Fruit fly (Drosophila melanogaster) whole organism, embryonic: ENCODE data around the gene CG3862.

Experiments used
- Atf-2 ChIP-seq: fragments of 200-800 bp; sonication (Bioruptor generic); optimal IDR thresholded peaks from 2 replicates; lab custom pipeline; 2016; ENCODE audit warnings: missing biosample characterization, missing genetic modification characterization
- Bdp1 ChIP-seq: fragments of 200-800 bp; sonication (Bioruptor generic); optimal IDR thresholded peaks from 3 replicates; lab custom pipeline; 2016; ENCODE audit warnings: missing biosample characterization, missing genetic modification characterization
- CG10274 ChIP-seq: fragments of 200-800 bp; sonication (Bioruptor generic); optimal IDR thresholded peaks from 3 replicates; lab custom pipeline; 2017; ENCODE audit warnings: missing biosample characterization, mild to moderate bottlenecking, missing genetic modification characterization
- CG10321 ChIP-seq: fragments of 200-800 bp; sonication (Bioruptor generic); IDR thresholded peaks from 2 replicates; pipeline ENCODE4 v1.3.6; 2022; ENCODE audit warnings: missing biosample characterization, missing genetic modification characterization
- CG10654 ChIP-seq: fragments of 200-800 bp; sonication (Bioruptor generic); optimal IDR thresholded peaks from 2 replicates; lab custom pipeline; 2016; ENCODE audit warnings: missing biosample characterization, missing genetic modification characterization
- CG11504 ChIP-seq: fragments of 200-800 bp; sonication (Bioruptor generic); optimal IDR thresholded peaks from 3 replicates; lab custom pipeline; 2019; ENCODE audit warnings: missing biosample characterization, mild to moderate bottlenecking, missing genetic modification characterization, moderate library complexity
- CG11560 ChIP-seq: fragments of 200-800 bp; sonication (Bioruptor generic); IDR thresholded peaks from 3 replicates; pipeline ENCODE4 v1.3.6; 2022; ENCODE audit warnings: missing biosample characterization, missing genetic modification characterization
- CG11695 ChIP-seq: fragments of 200-800 bp; sonication (Bioruptor generic); IDR thresholded peaks from 3 replicates; pipeline ENCODE4 v1.3.6; 2022; ENCODE audit warnings: missing biosample characterization, missing genetic modification characterization
- CG11696 ChIP-seq: fragments of 200-800 bp; sonication (Bioruptor generic); IDR thresholded peaks from 2 replicates; pipeline ENCODE4 v1.3.6; 2022; ENCODE audit warnings: missing biosample characterization, missing genetic modification characterization
- CG1233 ChIP-seq: fragments of 200-800 bp; sonication (Bioruptor generic); optimal IDR thresholded peaks from 4 replicates; lab custom pipeline; 2018; ENCODE audit warnings: missing biosample characterization, mild to moderate bottlenecking, missing genetic modification characterization
- CG12391 ChIP-seq: fragments of 200-800 bp; sonication (Bioruptor generic); optimal IDR thresholded peaks from 3 replicates; lab custom pipeline; 2018; ENCODE audit warnings: missing biosample characterization, mild to moderate bottlenecking, missing genetic modification characterization, moderate library complexity
- CG14965 ChIP-seq: fragments of 200-800 bp; sonication (Bioruptor generic); optimal IDR thresholded peaks from 2 replicates; lab custom pipeline; 2016; ENCODE audit warnings: missing biosample characterization, missing genetic modification characterization, borderline replicate concordance
- CG15011 ChIP-seq: fragments of 200-800 bp; sonication (Bioruptor generic); optimal IDR thresholded peaks from 3 replicates; lab custom pipeline; 2018; ENCODE audit warnings: missing biosample characterization, mild to moderate bottlenecking, missing genetic modification characterization
- CG15269 ChIP-seq: fragments of 200-800 bp; sonication (Bioruptor generic); optimal IDR thresholded peaks from 2 replicates; lab custom pipeline; 2018; ENCODE audit warnings: missing biosample characterization, mild to moderate bottlenecking, missing genetic modification characterization, moderate library complexity
- CG16815 ChIP-seq: fragments of 200-800 bp; sonication (Bioruptor generic); optimal IDR thresholded peaks from 3 replicates; lab custom pipeline; 2017; ENCODE audit warnings: missing biosample characterization, mild to moderate bottlenecking, missing genetic modification characterization
- CG1792 ChIP-seq: fragments of 200-800 bp; sonication (Bioruptor generic); optimal IDR thresholded peaks from 2 replicates; lab custom pipeline; 2016; ENCODE audit warnings: missing biosample characterization, missing genetic modification characterization
- CG18262 ChIP-seq: fragments of 200-800 bp; optimal IDR thresholded peaks from 3 replicates; lab custom pipeline; 2019; ENCODE audit warnings: missing biosample characterization, mild to moderate bottlenecking, missing genetic modification characterization, moderate library complexity
- CG2199 ChIP-seq: fragments of 200-800 bp; sonication (Bioruptor generic); IDR thresholded peaks from 3 replicates; pipeline ENCODE4 v1.3.6; 2022; ENCODE audit warnings: missing biosample characterization, missing genetic modification characterization
- CG33557 ChIP-seq: fragments of 200-800 bp; sonication (Bioruptor generic); optimal IDR thresholded peaks from 2 replicates; lab custom pipeline; 2019; ENCODE audit warnings: missing biosample characterization, mild to moderate bottlenecking, missing genetic modification characterization, moderate library complexity
- CG7357 ChIP-seq: fragments of 200-800 bp; sonication (Bioruptor generic); IDR thresholded peaks from 3 replicates; pipeline ENCODE4 v1.3.6; 2022; ENCODE audit warnings: missing biosample characterization, missing genetic modification characterization
- CG7786 ChIP-seq: fragments of 200-800 bp; sonication (Bioruptor generic); optimal IDR thresholded peaks from 2 replicates; lab custom pipeline; 2016; ENCODE audit warnings: missing biosample characterization, missing genetic modification characterization
- CG8924 ChIP-seq: fragments of 200-800 bp; optimal IDR thresholded peaks from 3 replicates; lab custom pipeline; 2019; ENCODE audit warnings: missing biosample characterization, mild to moderate bottlenecking, missing genetic modification characterization, moderate library complexity
- CrebB ChIP-seq: fragments of 200-800 bp; sonication (Bioruptor generic); optimal IDR thresholded peaks from 3 replicates; lab custom pipeline; 2018; ENCODE audit warnings: missing biosample characterization, mild to moderate bottlenecking, missing genetic modification characterization
- HLH54F ChIP-seq: fragments of 200-800 bp; sonication (Bioruptor generic); optimal IDR thresholded peaks from 3 replicates; lab custom pipeline; 2016; ENCODE audit warnings: missing biosample characterization, missing genetic modification characterization
- Hmr ChIP-seq: fragments of 200-800 bp; sonication (Bioruptor generic); optimal IDR thresholded peaks from 3 replicates; lab custom pipeline; 2017; ENCODE audit warnings: mild to moderate bottlenecking, missing biosample characterization, missing genetic modification reagents, missing genetic modification characterization
- Hr3 ChIP-seq: fragments of 200-800 bp; sonication (Bioruptor generic); optimal IDR thresholded peaks from 3 replicates; lab custom pipeline; 2016; ENCODE audit warnings: missing biosample characterization, missing genetic modification characterization
- NC2β ChIP-seq: fragments of 200-800 bp; sonication (Bioruptor generic); optimal IDR thresholded peaks from 2 replicates; lab custom pipeline; 2016; ENCODE audit warnings: missing biosample characterization, missing genetic modification characterization
- Optix ChIP-seq: fragments of 200-800 bp; sonication (Bioruptor generic); IDR thresholded peaks from 3 replicates; pipeline ENCODE4 v1.3.6; 2022; ENCODE audit warnings: missing biosample characterization, missing genetic modification characterization
- Side ChIP-seq: fragments of 200-800 bp; sonication (Bioruptor generic); optimal IDR thresholded peaks from 2 replicates; lab custom pipeline; 2016; ENCODE audit warnings: missing biosample characterization, missing genetic modification characterization
- al ChIP-seq: fragments of 200-800 bp; sonication (Bioruptor generic); IDR thresholded peaks from 2 replicates; pipeline ENCODE4 v1.3.6; 2022; ENCODE audit warnings: missing biosample characterization, missing genetic modification characterization
- ase ChIP-seq: fragments of 200-800 bp; sonication (Bioruptor generic); IDR thresholded peaks from 3 replicates; pipeline ENCODE4 v1.3.6; 2022; ENCODE audit warnings: missing biosample characterization, missing genetic modification characterization
- ash1 ChIP-seq: fragments of 200-800 bp; sonication (Bioruptor generic); optimal IDR thresholded peaks from 2 replicates; lab custom pipeline; 2018; ENCODE audit warnings: missing biosample characterization, mild to moderate bottlenecking, missing genetic modification characterization
- br ChIP-seq: fragments of >200 bp; optimal IDR thresholded peaks from 2 replicates; lab custom pipeline; 2017
- croc ChIP-seq: fragments of 200-800 bp; sonication (Bioruptor generic); conservative IDR thresholded peaks from 3 replicates; pipeline ENCODE4 v1.3.6; 2022; ENCODE audit warnings: missing biosample characterization, missing genetic modification characterization
- da ChIP-seq: fragments of 200-800 bp; sonication (Bioruptor generic); optimal IDR thresholded peaks from 2 replicates; lab custom pipeline; 2016; ENCODE audit warnings: missing biosample characterization, missing genetic modification characterization
- dpn ChIP-seq, 2 experiments: fragments of 200-800 bp; sonication (Bioruptor generic); optimal IDR thresholded peaks; 3 replicates each; lab custom pipeline; 2016; ENCODE audit warnings: missing biosample characterization in 2 of 2, missing genetic modification characterization in 2 of 2
- eve ChIP-seq, 2 experiments: fragments of >200 bp; optimal IDR thresholded peaks; 2 replicates each; lab custom pipeline; 2017; ENCODE audit warnings: missing biosample characterization in 2 of 2, missing genetic modification characterization in 2 of 2
- exex ChIP-seq: fragments of 200-800 bp; sonication (Bioruptor generic); optimal IDR thresholded peaks from 4 replicates; lab custom pipeline; 2018; ENCODE audit warnings: missing biosample characterization, mild to moderate bottlenecking, missing genetic modification characterization, moderate library complexity
- fd64A ChIP-seq: fragments of 200-800 bp; sonication (Bioruptor generic); optimal IDR thresholded peaks from 3 replicates; lab custom pipeline; 2018; ENCODE audit warnings: missing biosample characterization, mild to moderate bottlenecking, missing genetic modification characterization
- fru ChIP-seq: fragments of >200 bp; optimal IDR thresholded peaks from 2 replicates; lab custom pipeline; 2017
- gsb ChIP-seq: fragments of 200-800 bp; sonication (Bioruptor generic); IDR thresholded peaks from 2 replicates; pipeline ENCODE4 v1.3.6; 2022; ENCODE audit warnings: missing biosample characterization, missing genetic modification characterization
- insv ChIP-seq, 2 experiments: fragments of 200-800 bp; sonication (Bioruptor generic); optimal IDR thresholded peaks; 3 replicates each; lab custom pipeline; 2016 to 2018; ENCODE audit warnings: missing biosample characterization in 2 of 2, missing genetic modification characterization in 2 of 2
- inv ChIP-seq: fragments of 200-800 bp; sonication (Bioruptor generic); IDR thresholded peaks from 2 replicates; pipeline ENCODE4 v1.3.6; 2022; ENCODE audit warnings: missing biosample characterization, missing genetic modification characterization; ENCODE audit not compliant: partially characterized antibody
- odd ChIP-seq: fragments of 200-800 bp; sonication (Bioruptor generic); optimal IDR thresholded peaks from 2 replicates; lab custom pipeline; 2017; ENCODE audit warnings: missing biosample characterization, mild to moderate bottlenecking, missing genetic modification characterization
- org-1 ChIP-seq: fragments of 200-800 bp; sonication (Bioruptor generic); optimal IDR thresholded peaks from 2 replicates; lab custom pipeline; 2017; ENCODE audit warnings: missing biosample characterization, missing genetic modification characterization
- sisA ChIP-seq: fragments of 200-800 bp; sonication (Bioruptor generic); IDR thresholded peaks from 2 replicates; pipeline ENCODE4 v1.3.6; 2022; ENCODE audit warnings: missing biosample characterization, missing genetic modification characterization
- sna ChIP-seq: fragments of 200-800 bp; sonication (Bioruptor generic); IDR thresholded peaks from 2 replicates; pipeline ENCODE4 v1.3.6; 2022; ENCODE audit warnings: missing biosample characterization, missing genetic modification characterization; ENCODE audit not compliant: partially characterized antibody
- trem ChIP-seq: fragments of 200-800 bp; optimal IDR thresholded peaks from 3 replicates; lab custom pipeline; 2019; ENCODE audit warnings: missing biosample characterization, mild to moderate bottlenecking, missing genetic modification characterization, moderate library complexity

CG3862 gene

DNA sequence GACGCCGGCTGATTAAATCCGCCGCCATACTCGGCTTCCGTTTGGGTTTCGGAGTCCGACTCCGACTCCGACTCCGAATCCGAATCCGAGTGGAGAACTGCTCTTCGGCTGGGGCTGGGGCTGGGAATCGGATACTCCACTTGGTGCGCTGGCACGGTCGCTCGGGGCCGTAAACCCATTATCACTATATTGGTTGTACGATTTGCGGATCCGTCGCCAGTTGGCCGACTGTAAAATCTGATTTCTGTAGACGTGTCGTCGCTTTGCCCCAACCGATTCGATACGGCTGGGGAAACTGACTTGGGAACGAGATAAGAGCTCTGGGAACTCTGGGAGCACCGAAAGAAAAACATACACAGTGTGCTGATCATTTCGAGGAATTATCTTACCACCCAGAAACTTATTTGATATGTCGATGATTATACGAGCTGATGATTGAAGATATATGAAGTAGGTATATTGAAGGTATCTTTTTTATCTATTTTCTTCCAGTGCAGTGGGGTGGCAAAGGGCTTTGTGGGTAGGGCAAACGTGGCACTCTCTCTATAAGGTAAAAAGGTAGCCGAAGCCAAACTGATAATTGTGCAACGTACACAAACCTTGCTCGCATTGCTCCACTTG is 32.3 kb upstream of the CG3862 start (continued):
- peak; percentile 25; the same call in 1 of the 3 replicates for TF ChIP-seq croc (GFP tag; lab: Robert Waterston, UW)
- TF ChIP-seq CrebB (tag; lab: Kevin White, UChicago), result peak; percentile 16
- peak; percentile 73 for TF ChIP-seq CG15269 (tag; lab: Kevin White, UChicago)
- TF ChIP-seq CG11504 (tag; lab: Kevin White, UChicago), result peak; percentile 68
- no peak for TF ChIP-seq CG10321 (GFP tag; lab: Robert Waterston, UW)
- TF ChIP-seq fd64A, result no peak
- peak; percentile 4 for TF ChIP-seq CG33557 (GFP tag; lab: Kevin White, UChicago)
- TF ChIP-seq gsb (GFP tag; lab: Robert Waterston, UW), result no peak
- peak; percentile 53; the same call in 2 of the 3 replicates for TF ChIP-seq Optix (GFP tag; lab: Robert Waterston, UW)
- TF ChIP-seq NC2β (GFP tag; lab: Kevin White, UChicago), result peak; percentile 41
- TF ChIP-seq Atf-2, result peak; percentile 33
- TF ChIP-seq CG8924 (tag; lab: Kevin White, UChicago), result peak; percentile 73
- TF ChIP-seq Bdp1 (GFP tag; lab: Kevin White, UChicago), result peak; percentile 14
- TF ChIP-seq Hmr (GFP tag; lab: Kevin White, UChicago), result peak; percentile 56
- peak; percentile 35 for TF ChIP-seq CG7786 (GFP tag; lab: Kevin White, UChicago)
- TF ChIP-seq Side (GFP tag; lab: Kevin White, UChicago), result peak; percentile 8
- peak; percentile 38 for TF ChIP-seq org-1 (GFP tag; lab: Kevin White, UChicago)
- peak; percentile 76 for TF ChIP-seq sisA
- TF ChIP-seq trem (tag; lab: Kevin White, UChicago), result no peak
- TF ChIP-seq eve (GFP tag; optimal IDR thresholded peaks at IDR 0.05; lab: Kevin White, UChicago), result no peak
- peak; percentile 68; the same call in 2 of the 3 replicates for TF ChIP-seq CG11695 (GFP tag; lab: Robert Waterston, UW)
- peak; percentile 27 for TF ChIP-seq HLH54F
- TF ChIP-seq CG7357 (GFP tag; lab: Robert Waterston, UW), result no peak
- TF ChIP-seq CG12391, result peak; percentile 74

DNA sequence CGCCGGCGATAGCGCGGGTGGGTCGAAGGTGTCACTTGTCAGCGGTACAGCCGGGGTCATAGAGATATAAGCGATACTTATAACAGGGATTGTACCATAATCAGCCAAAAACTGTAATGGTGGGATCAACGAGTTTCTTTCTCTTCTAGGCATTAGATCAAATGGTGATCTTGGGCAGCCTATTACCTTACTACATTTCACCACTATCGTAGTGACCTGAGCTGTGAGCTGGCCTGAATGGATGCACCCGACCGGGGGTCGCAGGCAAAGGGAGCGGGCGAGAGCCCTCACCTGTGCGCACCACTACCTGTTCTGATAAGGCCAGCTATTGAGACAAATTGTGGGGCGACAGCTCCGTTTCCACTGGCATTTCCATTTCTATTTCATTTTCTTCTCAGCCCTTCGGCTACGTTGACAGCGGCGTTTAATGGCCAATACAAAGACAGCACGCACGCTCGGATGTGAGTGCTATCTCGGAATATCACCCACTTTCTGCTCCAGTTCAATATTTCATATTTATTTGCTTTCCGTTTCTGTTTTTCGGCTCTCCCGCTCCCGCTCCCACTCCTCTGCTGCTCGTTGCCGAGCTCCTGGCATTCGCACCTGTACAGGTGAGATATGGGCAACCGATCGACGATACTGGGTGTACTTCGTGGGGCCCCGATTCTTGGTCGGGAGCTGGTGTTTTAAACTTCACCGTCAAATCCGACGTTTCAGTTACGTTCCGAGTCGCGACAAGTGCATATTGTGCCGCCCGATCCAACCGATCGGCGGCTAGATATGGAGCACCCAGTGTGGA is 31.2 kb upstream of the CG3862 start:
- TF ChIP-seq CG1233 (GFP tag; lab: Kevin White, UChicago) (peak; percentile 60), ase (GFP tag; lab: Robert Waterston, UW) (peak; percentile 79), CG1792 (GFP tag; lab: Kevin White, UChicago) (peak; percentile 58), CG10654 (GFP tag; lab: Kevin White, UChicago) (peak; percentile 70), dpn (GFP tag; optimal IDR thresholded peaks at IDR 0.05; lab: Kevin White, UChicago) (peak; percentile 59 to 78), CG10274 (GFP tag; lab: Kevin White, UChicago) (peak; percentile 29), ash1 (GFP tag; lab: Kevin White, UChicago) (no peak), CG11560 (tag; lab: Robert Waterston, UW) (peak; percentile 63; the same call in 1 of the 3 replicates), fru (no peak), croc (GFP tag; lab: Robert Waterston, UW) (peak; percentile 79), br (no peak), CG16815 (GFP tag; lab: Kevin White, UChicago) (peak; percentile 65), exex (tag; lab: Kevin White, UChicago) (peak; percentile 46), Hr3 (GFP tag; lab: Kevin White, UChicago) (peak; percentile 61), sna (GFP tag; lab: Robert Waterston, UW) (no peak), CG18262 (tag; lab: Kevin White, UChicago) (peak; percentile 83), al (GFP tag; lab: Robert Waterston, UW) (0 out of 2 replicates have a peak, but pooled peaks have one; percentile 37), da (GFP tag; lab: Kevin White, UChicago) (no peak), CG8924 (tag; lab: Kevin White, UChicago) (peak; percentile 82), CG15011 (GFP tag; lab: Kevin White, UChicago) (peak; percentile 60), inv (GFP tag; lab: Robert Waterston, UW) (no peak), org-1 (GFP tag; lab: Kevin White, UChicago) (peak; percentile 81), CG11696 (peak; percentile 97), odd (peak; percentile 61), CG2199 (GFP tag; lab: Robert Waterston, UW) (peak; percentile 83; the same call in 1 of the 3 replicates), insv (GFP tag; optimal IDR thresholded peaks at IDR 0.05; lab: Kevin White, UChicago) (no peak), CG14965 (GFP tag; lab: Kevin White, UChicago) (no peak), CG33557 (GFP tag; lab: Kevin White, UChicago) (peak; percentile 8)
